Fruit fly (Drosophila melanogaster) Kc167 (cell line): ENCODE measurements around the gene spirit.

Experiments used
- Myc ChIP-seq: fragments of >200 bp; optimal IDR thresholded peaks from 2 replicates; lab custom pipeline; 2017; ENCODE audit warnings: missing external identifiers
- Sin3A ChIP-seq: fragments of >200 bp; optimal IDR thresholded peaks from 2 replicates; lab custom pipeline; 2018; ENCODE audit warnings: missing external identifiers
- h ChIP-seq: fragments of >200 bp; optimal IDR thresholded peaks from 3 replicates; lab custom pipeline; 2018; ENCODE audit warnings: missing external identifiers
- insv ChIP-seq: fragments of >200 bp; optimal IDR thresholded peaks from 3 replicates; lab custom pipeline; 2018; ENCODE audit warnings: missing external identifiers
- psq ChIP-seq: fragments of >200 bp; optimal IDR thresholded peaks from 2 replicates; lab custom pipeline; 2017; ENCODE audit warnings: missing external identifiers
- ttk ChIP-seq: sonication (Bioruptor generic); optimal IDR thresholded peaks from 2 replicates; lab custom pipeline; 2017; ENCODE audit warnings: missing external identifiers

spirit gene

DNA sequence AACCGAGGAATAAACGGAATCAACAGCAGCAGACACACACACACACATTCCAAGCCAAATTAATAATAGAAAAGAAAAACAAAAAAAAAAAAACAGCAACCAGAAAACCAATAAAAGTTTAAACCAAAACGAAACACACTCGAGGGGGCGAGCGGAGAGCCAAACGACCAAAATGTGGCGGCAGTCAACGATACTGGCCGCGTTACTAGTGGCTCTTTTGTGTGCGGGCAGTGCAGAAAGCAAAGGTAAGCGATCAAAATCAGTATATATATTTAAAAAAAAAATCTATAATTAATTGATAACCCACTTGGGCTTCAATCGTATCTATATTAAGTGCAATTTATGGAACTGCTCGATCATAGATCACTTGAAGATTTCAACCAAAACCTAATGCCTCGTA lies 41.6 kb downstream of the spirit start:
- TF ChIP-seq ttk (lab: Kevin White, UChicago) (no peak), psq (lab: Kevin White, UChicago) (no peak), insv (lab: Kevin White, UChicago) (no peak), Myc (lab: Kevin White, UChicago) (no peak), h (lab: Kevin White, UChicago) (no peak), Sin3A (lab: Kevin White, UChicago) (no peak)

- no peak for TF ChIP-seq insv (lab: Kevin White, UChicago)
- TF ChIP-seq h (lab: Kevin White, UChicago), result no peak
- TF ChIP-seq ttk (lab: Kevin White, UChicago), result no peak
- no peak for TF ChIP-seq Myc (lab: Kevin White, UChicago)
- TF ChIP-seq psq (lab: Kevin White, UChicago), result no peak
- TF ChIP-seq Sin3A (lab: Kevin White, UChicago), result no peak
These were observed 43.8 kb downstream of the spirit start, which contains the start of gene PIP82 for dm6 chrX:8529598-8529997. Gene PIP82, minus strand, starts transcription at chrX:8529698.

DNA sequence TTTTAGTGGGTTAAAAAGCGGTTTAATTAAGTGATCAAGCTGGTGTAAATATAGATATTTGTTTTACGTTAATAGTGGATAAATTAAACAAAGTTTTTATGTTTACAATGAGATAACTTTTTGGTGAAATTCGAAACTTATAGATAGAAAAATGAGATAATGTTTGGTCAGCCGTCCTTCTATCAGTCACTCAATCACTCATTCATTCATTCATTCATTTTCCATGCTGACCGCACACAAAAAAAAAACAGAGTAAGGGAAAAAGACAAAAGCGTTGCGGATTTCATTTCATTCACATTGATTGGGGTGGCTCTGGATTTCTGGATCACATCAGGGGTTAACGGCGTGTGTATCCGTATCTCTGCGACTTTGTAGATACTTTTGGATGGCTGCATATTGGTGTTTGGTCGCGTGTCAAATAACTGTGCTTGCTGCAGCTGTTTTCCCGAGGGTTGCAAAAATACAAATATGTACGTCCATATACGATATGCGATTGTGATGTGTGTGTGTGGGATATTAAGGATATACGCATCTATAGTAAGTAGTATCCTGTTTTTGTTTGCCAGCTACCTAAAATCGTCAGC lies 49.7 kb downstream of the spirit start:
- no peak for TF ChIP-seq Sin3A (lab: Kevin White, UChicago)
- TF ChIP-seq Myc (lab: Kevin White, UChicago), result no peak
- no peak for TF ChIP-seq insv (lab: Kevin White, UChicago)
- TF ChIP-seq h (lab: Kevin White, UChicago), result no peak
- TF ChIP-seq ttk (lab: Kevin White, UChicago), result no peak
- TF ChIP-seq psq (lab: Kevin White, UChicago), result no peak

DNA sequence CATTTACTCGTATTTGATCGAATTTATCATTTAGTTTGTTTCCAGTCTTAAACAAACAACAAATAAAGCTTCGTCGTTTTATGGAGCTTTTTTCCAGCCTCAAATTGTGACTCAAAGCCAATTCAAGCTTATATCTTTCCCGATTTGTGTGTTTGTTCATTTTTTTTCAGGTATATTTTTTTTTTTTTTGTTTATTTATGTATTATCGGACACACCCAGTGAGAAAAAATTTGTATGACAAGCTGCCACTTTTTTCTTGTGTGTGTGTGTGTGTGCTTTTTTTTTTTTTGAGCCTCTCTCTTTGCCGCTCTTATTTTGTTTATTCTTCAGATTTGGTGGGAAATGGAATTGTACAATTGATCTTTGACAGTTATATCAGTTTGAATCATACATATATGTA lies 50.9 kb downstream of the spirit start:
- TF ChIP-seq h (lab: Kevin White, UChicago) (no peak), Sin3A (lab: Kevin White, UChicago) (no peak), Myc (lab: Kevin White, UChicago) (no peak), ttk (lab: Kevin White, UChicago) (no peak), insv (lab: Kevin White, UChicago) (no peak), psq (lab: Kevin White, UChicago) (no peak)

DNA sequence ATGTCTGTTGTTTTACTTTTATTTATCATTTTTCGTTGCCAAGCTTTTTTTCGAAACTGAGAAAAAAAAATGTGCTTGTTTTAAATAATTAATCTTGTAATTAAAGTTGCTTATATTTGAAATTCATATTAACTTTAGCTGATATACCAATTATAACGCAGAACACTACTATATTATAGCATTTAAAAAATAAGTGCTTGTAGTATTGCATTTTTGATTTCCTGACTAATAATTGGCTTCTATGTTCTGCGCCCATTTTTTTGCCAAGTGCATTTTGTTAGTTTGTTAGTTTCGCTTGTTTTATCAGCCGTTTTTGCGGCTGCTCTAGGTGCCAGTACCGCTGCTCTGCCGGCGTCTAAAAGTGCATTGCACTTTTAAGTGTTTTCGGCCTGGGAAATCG lies 51.9 kb downstream of the spirit start:
- no peak for TF ChIP-seq h (lab: Kevin White, UChicago)
- no peak for TF ChIP-seq Sin3A (lab: Kevin White, UChicago)
- no peak for TF ChIP-seq psq (lab: Kevin White, UChicago)
- no peak for TF ChIP-seq ttk (lab: Kevin White, UChicago)
